Fruit fly (Drosophila melanogaster) whole organism, embryonic: ENCODE results near the gene CG42445.
A peak's percentile ranks its signal among the peaks of the same experiment; 100 is the strongest.

Source experiments
- B-H1 ChIP-seq: fragments of 200-800 bp; sonication (Bioruptor generic); IDR thresholded peaks from 3 replicates; pipeline ENCODE4 v1.3.6; 2022; ENCODE audit warnings: missing biosample characterization, missing genetic modification characterization
- B-H2 ChIP-seq: fragments of 200-800 bp; sonication (Bioruptor generic); optimal IDR thresholded peaks from 2 replicates; lab custom pipeline; 2018; ENCODE audit warnings: missing biosample characterization, mild to moderate bottlenecking, missing genetic modification characterization
- BEAF-32 ChIP-seq: fragments of 200-800 bp; sonication (Bioruptor generic); optimal IDR thresholded peaks from 3 replicates; lab custom pipeline; 2017; ENCODE audit warnings: missing biosample characterization, missing genetic modification characterization, mild to moderate bottlenecking, moderate library complexity, missing genetic modification reagents
- BtbVII ChIP-seq: fragments of 200-800 bp; sonication (Bioruptor generic); optimal IDR thresholded peaks from 3 replicates; lab custom pipeline; 2017; ENCODE audit warnings: missing biosample characterization, mild to moderate bottlenecking, missing genetic modification characterization
- CG12942 ChIP-seq: fragments of 200-800 bp; sonication (Bioruptor generic); optimal IDR thresholded peaks from 3 replicates; lab custom pipeline; 2016; ENCODE audit warnings: missing biosample characterization, missing genetic modification characterization
- CG13287 ChIP-seq: fragments of 200-800 bp; sonication (Bioruptor generic); IDR thresholded peaks from 2 replicates; pipeline ENCODE4 v1.3.6; 2022; ENCODE audit warnings: missing biosample characterization, missing genetic modification characterization; ENCODE audit not compliant: partially characterized antibody
- CG2199 ChIP-seq: fragments of 200-800 bp; sonication (Bioruptor generic); IDR thresholded peaks from 3 replicates; pipeline ENCODE4 v1.3.6; 2022; ENCODE audit warnings: missing biosample characterization, missing genetic modification characterization
- CG2875 ChIP-seq: fragments of 200-800 bp; sonication (Bioruptor generic); optimal IDR thresholded peaks from 2 replicates; lab custom pipeline; 2017; ENCODE audit warnings: missing biosample characterization, mild to moderate bottlenecking, missing genetic modification characterization, missing genetic modification reagents
- CG3281 ChIP-seq: fragments of 200-800 bp; sonication (Bioruptor generic); optimal IDR thresholded peaks from 3 replicates; lab custom pipeline; 2017; ENCODE audit warnings: missing biosample characterization, mild to moderate bottlenecking, missing genetic modification characterization
- CG3995 ChIP-seq: fragments of 200-800 bp; sonication (Bioruptor generic); optimal IDR thresholded peaks from 3 replicates; lab custom pipeline; 2016; ENCODE audit warnings: missing biosample characterization, missing genetic modification characterization
- CG4360 ChIP-seq: fragments of 200-800 bp; sonication (Bioruptor generic); IDR thresholded peaks from 2 replicates; pipeline ENCODE4 v1.3.6; 2022; ENCODE audit warnings: missing biosample characterization, missing genetic modification characterization
- CG4424 ChIP-seq: fragments of 200-800 bp; sonication (Bioruptor generic); optimal IDR thresholded peaks from 3 replicates; lab custom pipeline; 2016; ENCODE audit warnings: missing biosample characterization, missing genetic modification characterization
- CG5953 ChIP-seq: fragments of 200-800 bp; sonication (Bioruptor generic); IDR thresholded peaks from 2 replicates; pipeline ENCODE4 v1.3.6; 2022; ENCODE audit warnings: missing biosample characterization, missing genetic modification characterization
- CG8290 ChIP-seq, 3 experiments: fragments of 200-800 bp; sonication (Bioruptor generic); optimal IDR thresholded peaks; 2 replicates each; lab custom pipeline; 2016 to 2019; ENCODE audit warnings: missing biosample characterization in 3 of 3, missing genetic modification characterization in 3 of 3, mild to moderate bottlenecking in 2 of 3, moderate library complexity in 1 of 3
- CG8359 ChIP-seq: fragments of 200-800 bp; sonication (Bioruptor generic); optimal IDR thresholded peaks from 2 replicates; lab custom pipeline; 2017; ENCODE audit warnings: missing biosample characterization, mild to moderate bottlenecking, missing genetic modification characterization, borderline replicate concordance
- CG9727 ChIP-seq: fragments of 200-800 bp; sonication (Bioruptor generic); optimal IDR thresholded peaks from 3 replicates; lab custom pipeline; 2017; ENCODE audit warnings: missing biosample characterization, mild to moderate bottlenecking, missing genetic modification characterization
- CG9817 ChIP-seq: fragments of 200-800 bp; sonication (Bioruptor generic); optimal IDR thresholded peaks from 2 replicates; lab custom pipeline; 2018; ENCODE audit warnings: missing biosample characterization, mild to moderate bottlenecking, missing genetic modification characterization, moderate library complexity
- D19B ChIP-seq: fragments of 200-800 bp; sonication (Bioruptor generic); optimal IDR thresholded peaks from 2 replicates; lab custom pipeline; 2017; ENCODE audit warnings: missing biosample characterization, mild to moderate bottlenecking, missing genetic modification characterization
- Drgx ChIP-seq: fragments of 200-800 bp; sonication (Bioruptor generic); IDR thresholded peaks from 2 replicates; pipeline ENCODE4 v1.3.6; 2022; ENCODE audit warnings: missing biosample characterization, missing genetic modification characterization
- E2f2 ChIP-seq: fragments of 200-800 bp; sonication (Bioruptor generic); IDR thresholded peaks from 2 replicates; pipeline ENCODE4 v1.3.6; 2022; ENCODE audit warnings: missing biosample characterization, missing genetic modification characterization
- Eip74EF ChIP-seq, 2 experiments: fragments of 200-800 bp in 1 of 2; fragments of >200 bp in 1 of 2; sonication (Bioruptor generic) in 1 of 2; optimal IDR thresholded peaks; 2 replicates each; lab custom pipeline; 2017 to 2019; ENCODE audit warnings: missing biosample characterization in 2 of 2, missing genetic modification characterization in 2 of 2, mild to moderate bottlenecking in 1 of 2, moderate library complexity in 1 of 2
- HmgZ ChIP-seq: fragments of 200-800 bp; sonication (Bioruptor generic); optimal IDR thresholded peaks from 2 replicates; lab custom pipeline; 2018; ENCODE audit warnings: missing biosample characterization, mild to moderate bottlenecking, missing genetic modification characterization
- Hr51 ChIP-seq, 2 experiments: fragments of 200-800 bp; sonication (Bioruptor generic); optimal IDR thresholded peaks; 2 replicates in 1 of 2; 3 replicates in 1 of 2; lab custom pipeline; 2016 to 2018; ENCODE audit warnings: missing biosample characterization in 2 of 2, missing genetic modification characterization in 2 of 2, mild to moderate bottlenecking in 1 of 2, moderate library complexity in 1 of 2
- MBD-R2 ChIP-seq: fragments of 200-800 bp; sonication (Bioruptor generic); IDR thresholded peaks from 2 replicates; pipeline ENCODE4 v1.3.6; 2022; ENCODE audit warnings: missing biosample characterization, missing genetic modification characterization
- Med ChIP-seq: fragments of 200-800 bp; sonication (Bioruptor generic); peaks from one replicate; lab custom pipeline; 2016; ENCODE audit warnings: missing biosample characterization, missing genetic modification characterization, mild to moderate bottlenecking, inconsistent platforms, moderate library complexity
- Mes4 ChIP-seq: fragments of 200-800 bp; sonication (Bioruptor generic); optimal IDR thresholded peaks from 2 replicates; lab custom pipeline; 2016; ENCODE audit warnings: missing biosample characterization, missing genetic modification characterization
- Oli ChIP-seq: fragments of 200-800 bp; sonication (Bioruptor generic); optimal IDR thresholded peaks from 2 replicates; lab custom pipeline; 2018; ENCODE audit warnings: missing biosample characterization, mild to moderate bottlenecking, missing genetic modification characterization, moderate library complexity
- Rfx ChIP-seq: fragments of 200-800 bp; sonication (Bioruptor generic); IDR thresholded peaks from 2 replicates; pipeline ENCODE4 v1.3.6; 2022; ENCODE audit warnings: missing biosample characterization, missing genetic modification characterization
- Xbp1 ChIP-seq: fragments of 200-800 bp; sonication (Bioruptor generic); optimal IDR thresholded peaks from 3 replicates; lab custom pipeline; 2016; ENCODE audit warnings: missing biosample characterization, mild to moderate bottlenecking, missing genetic modification characterization
- abd-A ChIP-seq: fragments of 200-800 bp; sonication (Bioruptor generic); optimal IDR thresholded peaks from 3 replicates; lab custom pipeline; 2019; ENCODE audit warnings: missing biosample characterization, mild to moderate bottlenecking, missing genetic modification characterization, moderate library complexity
- aop ChIP-seq: fragments of 200-800 bp; sonication (Bioruptor generic); IDR thresholded peaks from 2 replicates; pipeline ENCODE4 v1.3.6; 2022; ENCODE audit warnings: missing biosample characterization, missing genetic modification characterization
- cas ChIP-seq: fragments of 200-800 bp; sonication (Bioruptor generic); IDR thresholded peaks from 2 replicates; pipeline ENCODE4 v1.3.6; 2022; ENCODE audit warnings: missing biosample characterization, missing genetic modification characterization
- caup ChIP-seq: fragments of 200-800 bp; sonication (Bioruptor generic); optimal IDR thresholded peaks from 3 replicates; lab custom pipeline; 2017; ENCODE audit warnings: missing biosample characterization, mild to moderate bottlenecking, missing genetic modification characterization, moderate library complexity; ENCODE audit not compliant: severe bottlenecking
- croc ChIP-seq: fragments of 200-800 bp; sonication (Bioruptor generic); conservative IDR thresholded peaks from 3 replicates; pipeline ENCODE4 v1.3.6; 2022; ENCODE audit warnings: missing biosample characterization, missing genetic modification characterization
- da ChIP-seq: fragments of 200-800 bp; sonication (Bioruptor generic); optimal IDR thresholded peaks from 2 replicates; lab custom pipeline; 2016; ENCODE audit warnings: missing biosample characterization, missing genetic modification characterization
- dati ChIP-seq: fragments of 200-800 bp; sonication (Bioruptor generic); IDR thresholded peaks from 2 replicates; pipeline ENCODE4 v1.3.6; 2022; ENCODE audit warnings: missing biosample characterization, missing genetic modification characterization
- dimm ChIP-seq: fragments of 200-800 bp; sonication (Bioruptor generic); IDR thresholded peaks from 2 replicates; pipeline ENCODE4 v1.3.6; 2022; ENCODE audit warnings: missing biosample characterization, missing genetic modification characterization
- grau ChIP-seq: fragments of 200-800 bp; optimal IDR thresholded peaks from 3 replicates; lab custom pipeline; 2019; ENCODE audit warnings: missing biosample characterization, mild to moderate bottlenecking, missing genetic modification characterization, moderate library complexity
- gro ChIP-seq: fragments of 200-800 bp; sonication (Bioruptor generic); optimal IDR thresholded peaks from 2 replicates; lab custom pipeline; 2016; ENCODE audit warnings: missing biosample characterization, missing genetic modification characterization
- hbn ChIP-seq: fragments of 200-800 bp; sonication (Bioruptor generic); IDR thresholded peaks from 2 replicates; pipeline ENCODE4 v1.3.6; 2022; ENCODE audit warnings: missing biosample characterization, missing genetic modification characterization; ENCODE audit not compliant: partially characterized antibody
- inv ChIP-seq: fragments of 200-800 bp; sonication (Bioruptor generic); IDR thresholded peaks from 2 replicates; pipeline ENCODE4 v1.3.6; 2022; ENCODE audit warnings: missing biosample characterization, missing genetic modification characterization; ENCODE audit not compliant: partially characterized antibody
- jigr1 ChIP-seq: fragments of 200-800 bp; sonication (Bioruptor generic); IDR thresholded peaks from 3 replicates; pipeline ENCODE4 v1.3.6; 2022; ENCODE audit warnings: missing biosample characterization, missing genetic modification characterization
- kah ChIP-seq: fragments of 200-800 bp; sonication (Bioruptor generic); optimal IDR thresholded peaks from 2 replicates; lab custom pipeline; 2018; ENCODE audit warnings: missing biosample characterization, mild to moderate bottlenecking, missing genetic modification characterization
- mam ChIP-seq: fragments of 200-800 bp; sonication (Bioruptor generic); optimal IDR thresholded peaks from 3 replicates; lab custom pipeline; 2016; ENCODE audit warnings: missing biosample characterization, missing genetic modification characterization
- pfk ChIP-seq: fragments of 200-800 bp; sonication (Bioruptor generic); optimal IDR thresholded peaks from 2 replicates; lab custom pipeline; 2018; ENCODE audit warnings: missing biosample characterization, mild to moderate bottlenecking, missing genetic modification characterization, moderate library complexity
- so ChIP-seq: fragments of 200-800 bp; sonication (Bioruptor generic); IDR thresholded peaks from 3 replicates; pipeline ENCODE4 v1.3.6; 2022; ENCODE audit warnings: missing biosample characterization, missing genetic modification characterization
- sob ChIP-seq: fragments of 200-800 bp; sonication (Bioruptor generic); IDR thresholded peaks from 2 replicates; pipeline ENCODE4 v1.3.6; 2022; ENCODE audit warnings: missing biosample characterization, missing genetic modification characterization
- sqz ChIP-seq: fragments of 200-800 bp; sonication (Bioruptor generic); optimal IDR thresholded peaks from 3 replicates; lab custom pipeline; 2018; ENCODE audit warnings: missing biosample characterization, mild to moderate bottlenecking, missing genetic modification characterization
- stwl ChIP-seq: fragments of 200-800 bp; sonication (Bioruptor generic); optimal IDR thresholded peaks from 3 replicates; lab custom pipeline; 2018; ENCODE audit warnings: missing biosample characterization, mild to moderate bottlenecking, missing genetic modification characterization, moderate library complexity
- wdn ChIP-seq: fragments of 200-800 bp; sonication (Bioruptor generic); IDR thresholded peaks from 2 replicates; pipeline ENCODE4 v1.3.6; 2022; ENCODE audit warnings: missing biosample characterization, missing genetic modification characterization
- yki ChIP-seq: fragments of >200 bp; optimal IDR thresholded peaks from 3 replicates; lab custom pipeline; 2018

Gene CG42445

dm6 chr3L:8110171-8110570, 48.5 kb downstream of the CG42445 start, which contains the start of gene Nulp1 (continued):
- TF ChIP-seq so (GFP tag; lab: Robert Waterston, UW) (no peak), sqz (peak; percentile 85), croc (GFP tag; lab: Robert Waterston, UW) (no peak), jigr1 (GFP tag; lab: Robert Waterston, UW) (no peak), CG5953 (no peak), CG2199 (no peak), B-H2 (GFP tag; lab: Kevin White, UChicago) (no peak), MBD-R2 (GFP tag; lab: Robert Waterston, UW) (peak; percentile 93), BEAF-32 (GFP tag; lab: Kevin White, UChicago) (peak; percentile 24), Rfx (GFP tag; lab: Robert Waterston, UW) (peak; percentile 69), E2f2 (GFP tag; lab: Robert Waterston, UW) (peak; percentile 94), caup (GFP tag; lab: Kevin White, UChicago) (no peak), stwl (peak; percentile 77), dimm (GFP tag; lab: Robert Waterston, UW) (no peak), sob (peak; percentile 41), inv (no peak), CG9727 (GFP tag; lab: Kevin White, UChicago) (no peak), dati (no peak), yki (lab: Kevin White, UChicago) (no peak), abd-A (tag; lab: Kevin White, UChicago) (no peak), Xbp1 (GFP tag; lab: Kevin White, UChicago) (peak; percentile 35), CG9817 (tag; lab: Kevin White, UChicago) (peak; percentile 10), B-H1 (no peak), grau (tag; lab: Kevin White, UChicago) (no peak), aop (no peak), CG4360 (GFP tag; lab: Robert Waterston, UW) (no peak), wdn (GFP tag; lab: Robert Waterston, UW) (0 out of 2 replicates have a peak, but pooled peaks have one; percentile 16), CG8290 (GFP tag; optimal IDR thresholded peaks at IDR 0.05; lab: Kevin White, UChicago) (no peak), CG8290 (tag; optimal IDR thresholded peaks at IDR 0.05; lab: Kevin White, UChicago) (peak in 1 of 2 experiments; percentile 67), CG3995 (peak; percentile 61), mam (GFP tag; lab: Kevin White, UChicago) (peak; percentile 50), Mes4 (GFP tag; lab: Kevin White, UChicago) (no peak), D19B (no peak), CG4424 (GFP tag; lab: Kevin White, UChicago) (no peak), CG2875 (no peak), CG8359 (GFP tag; lab: Kevin White, UChicago) (no peak), CG13287 (GFP tag; lab: Robert Waterston, UW) (peak; percentile 22; the same call in 1 of the 2 replicates), HmgZ (peak; percentile 49), Drgx (GFP tag; lab: Robert Waterston, UW) (no peak), gro (peak; percentile 60), Eip74EF (GFP tag; optimal IDR thresholded peaks at IDR 0.05; lab: Kevin White, UChicago) (no peak), Hr51 (GFP tag; optimal IDR thresholded peaks at IDR 0.05; lab: Kevin White, UChicago) (peak in 1 of 2 experiments; percentile 15), Oli (tag; lab: Kevin White, UChicago) (no peak), pfk (GFP tag; lab: Kevin White, UChicago) (no peak), BtbVII (GFP tag; lab: Kevin White, UChicago) (no peak), kah (GFP tag; lab: Kevin White, UChicago) (peak; percentile 97), da (GFP tag; lab: Kevin White, UChicago) (peak; percentile 57), CG12942 (GFP tag; lab: Kevin White, UChicago) (no peak), Med (GFP tag; lab: Kevin White, UChicago) (peak; percentile 89), CG3281 (GFP tag; lab: Kevin White, UChicago) (no peak), cas (GFP tag; lab: Robert Waterston, UW) (no peak), hbn (GFP tag; lab: Robert Waterston, UW) (no peak)
